Fruit fly (Drosophila melanogaster): ENCODE measurements around the gene CG7970.

CG7970 gene

DNA sequence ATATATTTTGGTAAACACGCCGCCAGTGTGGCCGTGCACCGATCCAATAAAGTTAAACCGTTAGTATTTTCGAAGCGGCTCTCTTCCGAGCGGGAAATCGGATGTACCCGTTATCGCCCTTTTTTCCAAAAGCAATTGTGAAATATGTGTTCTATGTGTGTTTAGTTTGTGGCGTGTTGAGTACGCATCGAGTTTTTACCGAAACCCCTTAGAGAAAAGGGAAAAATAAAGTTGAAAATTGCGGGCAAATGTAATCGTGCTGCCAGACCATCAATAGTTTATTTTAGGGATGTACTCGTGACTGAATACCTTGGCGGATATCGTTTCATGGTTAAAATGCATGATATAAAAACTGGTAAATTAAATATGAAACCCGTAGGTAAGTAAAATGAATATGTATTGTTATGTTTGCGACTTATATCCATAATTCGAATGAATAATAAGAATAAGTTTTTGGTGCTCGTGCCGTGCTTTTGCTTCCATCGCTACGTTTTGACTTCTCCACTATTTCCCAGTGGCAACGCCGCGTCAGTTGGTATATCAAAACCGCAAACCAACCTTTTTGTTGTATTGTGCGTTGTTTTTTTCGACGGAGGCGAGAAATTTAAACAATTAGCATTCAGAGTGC lies 13.3 kb upstream of the CG7970 start, which contains the start of the genes Mettl2 and Bgb:
Gene Mettl2 (minus strand): TSS at position 51 of the 628 bp plus-strand sequence.
Gene Bgb (plus strand): TSS at position 527 of the 628 bp plus-strand sequence.
- no peak for TF ChIP-seq Myc (optimal IDR thresholded peaks at IDR 0.05)
- TF ChIP-seq Sin3A (optimal IDR thresholded peaks at IDR 0.05) = no peak
- TF ChIP-seq h (optimal IDR thresholded peaks at IDR 0.05) = no peak
- TF ChIP-seq psq (optimal IDR thresholded peaks at IDR 0.05) = no peak
- TF ChIP-seq ttk (optimal IDR thresholded peaks at IDR 0.05) = no peak
- TF ChIP-seq insv (optimal IDR thresholded peaks at IDR 0.05) = no peak

DNA sequence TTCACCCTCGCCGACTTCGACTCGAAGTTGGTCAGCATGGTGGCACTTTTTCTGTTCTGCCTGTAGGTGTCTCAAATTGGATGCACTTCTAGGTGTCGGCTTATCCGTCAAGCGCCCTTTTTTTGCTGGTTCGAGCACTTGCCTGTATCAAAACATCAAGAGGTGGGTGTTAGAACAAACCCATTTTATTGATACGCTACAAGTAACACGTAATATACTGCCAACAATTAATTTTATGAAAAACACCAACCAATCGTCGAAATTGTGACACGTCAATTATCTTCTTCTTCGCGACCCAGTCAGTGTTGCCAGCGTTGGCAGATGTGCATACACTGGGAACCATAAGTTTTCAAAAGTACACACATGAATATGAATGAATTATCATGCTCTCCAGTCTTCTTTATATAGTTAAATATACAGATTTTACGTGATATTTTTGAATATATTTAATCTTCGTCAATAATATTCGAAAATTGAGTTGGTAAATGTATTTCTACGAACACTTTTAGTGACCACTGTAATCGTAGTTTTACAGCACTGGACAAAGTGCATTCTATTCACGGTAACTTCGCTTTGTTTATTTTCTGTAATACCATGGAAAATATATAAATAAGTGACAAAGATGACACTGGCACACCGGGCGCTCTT lies 7.5 kb upstream of the CG7970 start, which contains the start of the genes alphaCOP and CG13919:
Gene alphaCOP (minus strand): TSS at position 280 of the 648 bp plus-strand sequence.
Gene CG13919 (plus strand): TSS at position 548 of the 648 bp plus-strand sequence.
- TF ChIP-seq Myc (optimal IDR thresholded peaks at IDR 0.05) = no peak
- TF ChIP-seq insv (optimal IDR thresholded peaks at IDR 0.05) = no peak
- no peak for TF ChIP-seq Sin3A (optimal IDR thresholded peaks at IDR 0.05)
- no peak for TF ChIP-seq h (optimal IDR thresholded peaks at IDR 0.05)
- no peak for TF ChIP-seq ttk (optimal IDR thresholded peaks at IDR 0.05)
- TF ChIP-seq psq (optimal IDR thresholded peaks at IDR 0.05) = no peak

DNA sequence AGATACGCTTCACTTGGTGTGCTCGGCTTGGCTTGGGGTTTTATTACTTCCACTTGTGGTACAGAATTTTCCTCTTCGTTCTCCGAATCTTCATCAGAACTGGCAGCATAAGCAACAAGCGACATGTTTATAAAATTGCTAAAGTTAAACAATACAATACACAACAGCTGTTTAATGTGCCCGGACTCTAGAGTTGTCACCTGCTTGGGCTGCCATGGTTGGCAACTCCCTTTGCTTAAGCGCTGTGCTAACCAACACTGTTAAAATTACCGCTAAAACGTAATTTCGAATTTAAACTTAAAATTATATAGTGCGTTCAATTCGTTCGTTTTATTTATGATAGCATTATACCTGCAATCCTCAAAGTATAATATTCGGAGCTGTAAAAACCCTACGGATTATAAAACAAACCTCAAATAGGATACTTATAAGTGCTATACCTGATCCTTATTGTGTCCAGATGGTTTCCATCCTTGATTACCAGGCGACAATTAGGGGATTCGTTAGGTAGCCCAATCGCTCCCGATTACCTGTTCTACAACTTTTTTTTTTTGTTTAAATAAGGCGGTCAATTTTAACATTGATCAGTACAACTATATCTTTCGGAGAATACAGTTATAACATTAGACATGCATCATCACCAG lies 5.2 kb upstream of the CG7970 start, which contains the start of the genes CG17249 and Bro:
Gene CG17249 (minus strand): TSS at position 189 of the 644 bp plus-strand sequence.
Gene Bro (plus strand): TSS at position 594 of the 644 bp plus-strand sequence.
- TF ChIP-seq ttk (optimal IDR thresholded peaks at IDR 0.05) (no peak), psq (optimal IDR thresholded peaks at IDR 0.05) (no peak), Myc (optimal IDR thresholded peaks at IDR 0.05) (no peak), h (optimal IDR thresholded peaks at IDR 0.05) (no peak), Sin3A (optimal IDR thresholded peaks at IDR 0.05) (no peak), insv (optimal IDR thresholded peaks at IDR 0.05) (no peak)

dm6 chr3L:1648690-1649355 lies 3.7 kb upstream of the CG7970 start, which contains the start of gene CG13920:
Gene CG13920 (plus strand): TSS chr3L:1648944.
- TF ChIP-seq psq (optimal IDR thresholded peaks at IDR 0.05) (no peak), insv (optimal IDR thresholded peaks at IDR 0.05) (no peak), h (optimal IDR thresholded peaks at IDR 0.05) (no peak), Myc (optimal IDR thresholded peaks at IDR 0.05) (no peak), Sin3A (optimal IDR thresholded peaks at IDR 0.05) (no peak), ttk (optimal IDR thresholded peaks at IDR 0.05) (no peak)

- TF ChIP-seq Sin3A (optimal IDR thresholded peaks at IDR 0.05) (no peak), h (optimal IDR thresholded peaks at IDR 0.05) (no peak), ttk (optimal IDR thresholded peaks at IDR 0.05) (no peak), insv (optimal IDR thresholded peaks at IDR 0.05) (no peak), Myc (optimal IDR thresholded peaks at IDR 0.05) (no peak), psq (optimal IDR thresholded peaks at IDR 0.05) (no peak)
Measured at dm6 chr3L:1649363-1649762, 3.2 kb upstream of the CG7970 start.

- TF ChIP-seq h (optimal IDR thresholded peaks at IDR 0.05) = no peak
- no peak for TF ChIP-seq psq (optimal IDR thresholded peaks at IDR 0.05)
- TF ChIP-seq ttk (optimal IDR thresholded peaks at IDR 0.05) = no peak
- no peak for TF ChIP-seq Myc (optimal IDR thresholded peaks at IDR 0.05)
- no peak for TF ChIP-seq Sin3A (optimal IDR thresholded peaks at IDR 0.05)
- no peak for TF ChIP-seq insv (optimal IDR thresholded peaks at IDR 0.05)
Measured at dm6 chr3L:1653752-1654151, 1.2 kb downstream of the CG7970 start.

dm6 chr3L:1661738-1662370 lies 9.3 kb downstream of the CG7970 start:
- TF ChIP-seq ttk (optimal IDR thresholded peaks at IDR 0.05) (no peak), h (optimal IDR thresholded peaks at IDR 0.05) (no peak), Sin3A (optimal IDR thresholded peaks at IDR 0.05) (no peak), Myc (optimal IDR thresholded peaks at IDR 0.05) (no peak), psq (optimal IDR thresholded peaks at IDR 0.05) (no peak), insv (optimal IDR thresholded peaks at IDR 0.05) (no peak)

- TF ChIP-seq Sin3A (optimal IDR thresholded peaks at IDR 0.05) = no peak
- no peak for TF ChIP-seq h (optimal IDR thresholded peaks at IDR 0.05)
- TF ChIP-seq psq (optimal IDR thresholded peaks at IDR 0.05) = no peak
- TF ChIP-seq ttk (optimal IDR thresholded peaks at IDR 0.05) = no peak
- TF ChIP-seq insv (optimal IDR thresholded peaks at IDR 0.05) = no peak
- TF ChIP-seq Myc (optimal IDR thresholded peaks at IDR 0.05) = no peak
Measured at dm6 chr3L:1663531-1663930, 11.0 kb downstream of the CG7970 start.

DNA sequence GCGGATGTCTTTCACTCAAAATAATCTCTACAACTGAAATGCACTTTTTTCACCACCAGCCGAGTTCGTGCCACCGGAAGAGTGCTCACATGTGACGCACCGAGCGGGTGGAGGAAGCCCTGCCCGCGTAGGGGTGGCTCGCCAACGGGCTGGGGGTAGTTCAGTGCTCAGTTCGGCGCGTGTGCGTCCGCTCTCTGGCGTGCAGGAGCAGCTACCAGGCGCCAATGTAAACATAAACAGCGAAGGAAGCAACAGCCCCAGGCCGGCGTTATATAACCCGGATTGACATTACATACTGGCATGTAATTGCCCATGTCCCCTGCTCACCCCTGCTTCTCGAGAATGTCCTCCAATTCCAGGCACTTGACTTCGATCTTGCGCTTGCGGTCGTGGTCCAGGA lies 11.7 kb downstream of the CG7970 start:
- TF ChIP-seq ttk (optimal IDR thresholded peaks at IDR 0.05) (peak; percentile 82), Myc (optimal IDR thresholded peaks at IDR 0.05) (no peak), Sin3A (optimal IDR thresholded peaks at IDR 0.05) (no peak)

DNA sequence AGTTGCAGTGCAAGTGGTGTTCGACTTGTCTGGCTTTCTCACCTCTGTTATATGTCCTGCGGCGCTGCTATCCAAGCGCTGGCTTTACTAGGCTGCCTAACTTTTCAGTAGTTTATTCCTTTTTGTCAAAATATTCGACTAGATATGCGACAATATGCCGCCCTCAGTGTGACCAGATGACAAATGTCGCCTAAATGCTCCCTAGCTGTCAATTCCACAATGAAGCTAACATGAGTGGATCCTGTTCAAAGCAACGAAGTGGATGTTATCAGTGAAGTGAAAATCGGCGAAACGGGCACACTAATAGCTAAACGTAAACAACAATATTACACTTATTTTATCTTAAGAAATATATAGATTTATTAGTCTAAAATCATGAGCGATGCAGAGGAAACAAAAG lies 12.3 kb downstream of the CG7970 start, which contains the start of the genes Srrm234 and CG7974:
Gene Srrm234 (minus strand): TSS at position 189 of the 400 bp plus-strand sequence.
Gene CG7974 (plus strand): TSS at position 263 of the 400 bp plus-strand sequence.
- TF ChIP-seq ttk (optimal IDR thresholded peaks at IDR 0.05) (no peak), Sin3A (optimal IDR thresholded peaks at IDR 0.05) (no peak), h (optimal IDR thresholded peaks at IDR 0.05) (no peak), Myc (optimal IDR thresholded peaks at IDR 0.05) (no peak), insv (optimal IDR thresholded peaks at IDR 0.05) (no peak), psq (optimal IDR thresholded peaks at IDR 0.05) (no peak)

dm6 chr3L:1665544-1665943 lies 13.0 kb downstream of the CG7970 start:
- TF ChIP-seq h (optimal IDR thresholded peaks at IDR 0.05) (no peak), Myc (optimal IDR thresholded peaks at IDR 0.05) (no peak), ttk (optimal IDR thresholded peaks at IDR 0.05) (no peak), psq (optimal IDR thresholded peaks at IDR 0.05) (no peak), insv (optimal IDR thresholded peaks at IDR 0.05) (no peak), Sin3A (optimal IDR thresholded peaks at IDR 0.05) (no peak)
